Worm (Caenorhabditis elegans): ENCODE measurements around the gene fbxa-141.
A peak's percentile ranks its signal among the peaks of the same experiment; 100 is the strongest.

Gene fbxa-141

DNA sequence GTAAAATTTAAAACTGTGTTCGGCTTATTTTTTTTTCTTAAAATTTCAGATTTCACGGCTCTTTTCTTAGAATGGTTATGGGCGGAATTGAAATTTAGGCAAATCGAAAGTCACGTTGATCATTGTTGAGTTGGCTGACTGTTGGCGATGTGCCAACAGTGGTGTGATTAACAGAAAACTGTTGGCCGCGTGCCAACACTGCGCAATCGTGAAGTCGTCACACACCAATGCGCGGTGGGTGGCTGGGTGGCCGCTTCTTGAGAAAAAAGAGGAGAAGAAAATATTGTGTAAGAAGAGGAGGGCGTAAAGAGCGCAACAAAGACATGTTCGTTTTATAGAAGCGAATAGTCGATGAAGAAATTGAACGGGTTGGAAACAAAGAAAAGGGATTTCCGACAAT, 21.6 kb downstream of the fbxa-141 start (continued):
- TF ChIP-seq unc-62 (GFP tag; optimal IDR thresholded peaks at IDR 0.05), result no peak
- TF ChIP-seq ceh-9 (tag; optimal IDR thresholded peaks at IDR 0.05), result no peak
- TF ChIP-seq sea-2 (GFP tag; optimal IDR thresholded peaks at IDR 0.05), result no peak
- TF ChIP-seq ZK546.5 (tag; optimal IDR thresholded peaks at IDR 0.05), result no peak
- TF ChIP-seq unc-39 (tag; optimal IDR thresholded peaks at IDR 0.05), result no peak
- TF ChIP-seq ztf-4 (tag; optimal IDR thresholded peaks at IDR 0.05), result no peak

DNA sequence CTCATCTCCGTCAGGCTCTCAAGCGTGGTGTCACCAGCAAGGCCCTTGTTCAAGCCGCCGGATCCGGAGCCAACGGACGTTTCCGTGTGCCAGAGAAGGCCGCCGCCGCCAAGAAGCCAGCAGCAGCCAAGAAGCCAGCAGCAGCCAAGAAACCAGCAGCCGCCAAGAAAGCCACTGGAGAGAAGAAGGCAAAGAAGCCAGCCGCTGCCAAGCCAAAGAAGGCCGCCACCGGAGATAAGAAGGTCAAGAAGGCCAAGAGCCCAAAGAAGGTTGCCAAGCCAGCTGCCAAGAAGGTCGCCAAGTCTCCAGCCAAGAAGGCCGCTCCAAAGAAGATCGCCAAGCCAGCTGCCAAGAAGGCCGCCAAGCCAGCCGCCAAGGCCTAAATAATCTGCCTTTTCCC, 22.2 kb downstream of the fbxa-141 start:
- TF ChIP-seq nhr-11 (tag; optimal IDR thresholded peaks at IDR 0.05), result no peak
- TF ChIP-seq ceh-16 (tag; optimal IDR thresholded peaks at IDR 0.05), result no peak
- no peak for TF ChIP-seq egl-5 (tag; optimal IDR thresholded peaks at IDR 0.05)
- no peak for TF ChIP-seq fkh-10 (GFP tag; optimal IDR thresholded peaks at IDR 0.05)
- TF ChIP-seq nhr-23 (tag; optimal IDR thresholded peaks at IDR 0.05), result no peak
- no peak for TF ChIP-seq ZK546.5 (tag; optimal IDR thresholded peaks at IDR 0.05)
- TF ChIP-seq ztf-4 (tag; optimal IDR thresholded peaks at IDR 0.05), result no peak
- TF ChIP-seq elt-2 (tag; optimal IDR thresholded peaks at IDR 0.05), result no peak
- no peak for TF ChIP-seq nhr-28 (tag; optimal IDR thresholded peaks at IDR 0.05)
- no peak for TF ChIP-seq zag-1 (tag; optimal IDR thresholded peaks at IDR 0.05)
- no peak for TF ChIP-seq eor-1 (tag; optimal IDR thresholded peaks at IDR 0.05)

DNA sequence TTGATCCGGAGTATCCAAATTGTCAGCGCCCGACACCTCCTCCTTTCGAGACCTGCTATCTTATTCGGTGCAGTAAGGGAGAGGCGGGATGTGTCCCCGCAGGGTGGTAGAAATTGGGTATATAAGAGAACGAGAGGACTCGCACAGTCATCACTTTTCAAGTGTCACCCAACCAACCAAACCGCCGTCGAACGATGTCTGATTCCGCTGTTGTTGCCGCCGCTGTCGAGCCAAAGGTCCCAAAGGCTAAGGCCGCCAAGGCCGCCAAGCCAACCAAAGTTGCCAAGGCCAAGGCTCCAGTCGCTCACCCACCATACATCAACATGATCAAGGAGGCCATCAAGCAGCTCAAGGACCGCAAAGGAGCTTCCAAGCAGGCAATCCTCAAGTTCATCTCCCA, 22.8 kb downstream of the fbxa-141 start, which contains the start of gene his-24:
TSS of gene his-24 (plus strand) at position 150 of the 400 bp plus-strand sequence.
- TF ChIP-seq jun-1 (tag; optimal IDR thresholded peaks at IDR 0.05) (peak; percentile 60), ceh-16 (tag; optimal IDR thresholded peaks at IDR 0.05) (no peak), ceh-9 (tag; optimal IDR thresholded peaks at IDR 0.05) (no peak), hmg-11 (tag; optimal IDR thresholded peaks at IDR 0.05) (peak; percentile 56), elt-3 (tag; optimal IDR thresholded peaks at IDR 0.05) (peak in 1 of 3 experiments; percentile 10), nhr-25 (tag; optimal IDR thresholded peaks at IDR 0.05) (peak; percentile 94), elt-2 (tag; optimal IDR thresholded peaks at IDR 0.05) (peak; percentile 59), lin-39 (tag; optimal IDR thresholded peaks at IDR 0.05) (peak; percentile 92), tbx-2 (tag; optimal IDR thresholded peaks at IDR 0.05) (peak; percentile 18), egl-27 (tag; optimal IDR thresholded peaks at IDR 0.05) (peak; percentile 49), nhr-11 (tag; optimal IDR thresholded peaks at IDR 0.05) (no peak), ama-1 (optimal IDR thresholded peaks at IDR 0.05) (peak; percentile 91), lsy-12 (tag; optimal IDR thresholded peaks at IDR 0.05) (peak; percentile 75), R02D3.7 (tag; optimal IDR thresholded peaks at IDR 0.05) (peak; percentile 16), nhr-77 (tag; optimal IDR thresholded peaks at IDR 0.05) (peak; percentile 3), nhr-67 (tag; optimal IDR thresholded peaks at IDR 0.05) (no peak), ceh-82 (tag; optimal IDR thresholded peaks at IDR 0.05) (peak; percentile 38), nhr-23 (tag; optimal IDR thresholded peaks at IDR 0.05) (peak; percentile 86), elt-1 (tag; optimal IDR thresholded peaks at IDR 0.05) (peak; percentile 7), pha-4 (tag; optimal IDR thresholded peaks at IDR 0.05) (peak; percentile 81), skn-1 (tag; optimal IDR thresholded peaks at IDR 0.05) (peak; percentile 82), snpc-4 (tag; optimal IDR thresholded peaks at IDR 0.05) (peak; percentile 33), nhr-43 (tag; optimal IDR thresholded peaks at IDR 0.05; ENCODE audit: poor library complexity, severe bottlenecking) (peak; percentile 60), nfya-1 (tag; optimal IDR thresholded peaks at IDR 0.05; ENCODE audit: insufficient read depth) (peak; percentile 72), fkh-2 (tag; optimal IDR thresholded peaks at IDR 0.05) (no peak)

DNA sequence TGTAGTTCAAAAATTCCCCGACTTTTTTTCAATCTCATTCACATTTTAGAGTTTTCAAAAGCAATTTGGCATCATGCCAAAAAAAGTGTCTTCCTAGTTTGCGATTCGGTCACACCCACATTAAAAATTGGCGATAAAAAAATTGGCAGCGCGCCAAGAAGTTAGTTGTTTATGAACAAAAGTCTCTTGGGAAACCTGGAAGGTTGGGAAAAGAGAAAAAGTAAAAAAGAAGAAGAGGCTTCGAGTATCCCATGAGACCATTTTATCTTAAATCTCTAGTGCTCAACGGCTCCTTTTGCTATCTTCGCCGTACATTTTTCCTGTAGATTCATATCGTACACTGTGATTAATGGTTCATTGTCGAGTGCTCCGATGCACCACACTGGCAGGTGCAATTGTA, 24.9 kb downstream of the fbxa-141 start:
- TF ChIP-seq lin-39 (tag; optimal IDR thresholded peaks at IDR 0.05) (peak; percentile 25), elt-1 (tag; optimal IDR thresholded peaks at IDR 0.05) (peak; percentile 66), zag-1 (tag; optimal IDR thresholded peaks at IDR 0.05) (no peak)

DNA sequence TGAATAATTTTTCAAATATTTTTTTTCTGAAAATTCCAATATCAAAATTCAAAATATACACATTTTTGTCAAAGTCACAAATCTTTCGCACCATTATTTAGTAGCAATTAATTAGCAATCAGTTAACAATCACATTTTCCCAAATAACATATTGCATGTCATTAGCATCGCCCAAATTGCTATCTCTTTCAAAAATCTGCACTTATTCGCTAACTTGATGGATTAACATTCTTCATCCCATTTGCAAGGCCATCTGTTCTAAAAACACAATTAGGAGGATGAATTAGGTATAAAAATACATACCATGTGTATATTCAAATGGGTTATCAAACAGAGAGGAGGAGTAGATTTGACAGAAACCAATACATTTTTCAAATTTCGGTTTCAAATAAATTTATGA, 25.4 kb downstream of the fbxa-141 start:
- TF ChIP-seq nhr-28 (tag; optimal IDR thresholded peaks at IDR 0.05), result no peak
- TF ChIP-seq R02D3.7 (tag; optimal IDR thresholded peaks at IDR 0.05), result no peak
- TF ChIP-seq nhr-25 (tag; optimal IDR thresholded peaks at IDR 0.05), result peak; percentile 68
- TF ChIP-seq fkh-10 (GFP tag; optimal IDR thresholded peaks at IDR 0.05), result no peak
- TF ChIP-seq ZK546.5 (tag; optimal IDR thresholded peaks at IDR 0.05), result no peak
- peak; percentile 29 for TF ChIP-seq elt-1 (tag; optimal IDR thresholded peaks at IDR 0.05)
- no peak for TF ChIP-seq ceh-82 (tag; optimal IDR thresholded peaks at IDR 0.05)
- no peak for TF ChIP-seq unc-62 (GFP tag; optimal IDR thresholded peaks at IDR 0.05)
- TF ChIP-seq tbx-2 (tag; optimal IDR thresholded peaks at IDR 0.05), result no peak
- TF ChIP-seq ztf-4 (tag; optimal IDR thresholded peaks at IDR 0.05), result no peak
- no peak for TF ChIP-seq zag-1 (tag; optimal IDR thresholded peaks at IDR 0.05)
- TF ChIP-seq skn-1 (tag; optimal IDR thresholded peaks at IDR 0.05), result no peak
- TF ChIP-seq nhr-23 (tag; optimal IDR thresholded peaks at IDR 0.05), result no peak
- TF ChIP-seq ceh-28 (tag; optimal IDR thresholded peaks at IDR 0.05), result no peak
